Fruit fly (Drosophila melanogaster): ENCODE results near the gene CG13962.

CG13962 gene

dm6 chr2L:19795320-19796110 lies 18.8 kb downstream of the CG13962 start:
- no peak for TF ChIP-seq kay (GFP tag; ENCODE audit: borderline replicate concordance)
- TF ChIP-seq tj (GFP tag; optimal IDR thresholded peaks at IDR 0.05): no peak
- TF ChIP-seq Mnt (GFP tag; optimal IDR thresholded peaks at IDR 0.05): peak; percentile 10
- no peak for TF ChIP-seq CG7045 (GFP tag; optimal IDR thresholded peaks at IDR 0.05)
- TF ChIP-seq toe (GFP tag; optimal IDR thresholded peaks at IDR 0.05): peak; percentile 14
- TF ChIP-seq bab1 (GFP tag; optimal IDR thresholded peaks at IDR 0.05): peak; percentile 49
- no peak for TF ChIP-seq CG1620 (GFP tag; optimal IDR thresholded peaks at IDR 0.05)
- TF ChIP-seq Clk (GFP tag; optimal IDR thresholded peaks at IDR 0.05): no peak
- no peak for TF ChIP-seq cnc (optimal IDR thresholded peaks at IDR 0.05)
- TF ChIP-seq CG5204 (GFP tag; optimal IDR thresholded peaks at IDR 0.05): no peak
- peak; percentile 49 for TF ChIP-seq Hr96 (GFP tag; optimal IDR thresholded peaks at IDR 0.05)
- peak; percentile 39 for TF ChIP-seq CG14711 (tag; optimal IDR thresholded peaks at IDR 0.05)
- TF ChIP-seq CG33017 (tag; optimal IDR thresholded peaks at IDR 0.05): no peak

- TF ChIP-seq CG14711 (tag; optimal IDR thresholded peaks at IDR 0.05) (peak; percentile 8), Mnt (GFP tag; optimal IDR thresholded peaks at IDR 0.05) (peak; percentile 9), Clk (GFP tag; optimal IDR thresholded peaks at IDR 0.05) (no peak), tj (GFP tag; optimal IDR thresholded peaks at IDR 0.05) (peak; percentile 16), pad (GFP tag; optimal IDR thresholded peaks at IDR 0.05) (peak; percentile 53)
Measured at dm6 chr2L:19791321-19792281, 22.7 kb downstream of the CG13962 start, which contains the start of the genes CdGAPr and CG10466. Gene CdGAPr (minus strand): TSS chr2L:19791882. Gene CG10466 (plus strand): TSS chr2L:19792104.

- TF ChIP-seq tj (GFP tag; optimal IDR thresholded peaks at IDR 0.05) (no peak), CG7045 (GFP tag; optimal IDR thresholded peaks at IDR 0.05) (no peak), cic (GFP tag; optimal IDR thresholded peaks at IDR 0.05) (no peak), Hr96 (GFP tag; optimal IDR thresholded peaks at IDR 0.05) (no peak), pad (GFP tag; optimal IDR thresholded peaks at IDR 0.05) (no peak), CG33017 (tag; optimal IDR thresholded peaks at IDR 0.05) (no peak), CG1620 (GFP tag; optimal IDR thresholded peaks at IDR 0.05) (no peak), Crg-1 (GFP tag; optimal IDR thresholded peaks at IDR 0.05) (no peak), cnc (optimal IDR thresholded peaks at IDR 0.05) (no peak), CG7101 (tag; optimal IDR thresholded peaks at IDR 0.05) (no peak), CG12768 (GFP tag; optimal IDR thresholded peaks at IDR 0.05) (no peak), Mnt (GFP tag; optimal IDR thresholded peaks at IDR 0.05) (no peak), toe (GFP tag; optimal IDR thresholded peaks at IDR 0.05) (no peak), Clk (GFP tag; optimal IDR thresholded peaks at IDR 0.05) (no peak), kay (GFP tag; ENCODE audit: borderline replicate concordance) (no peak), CG14711 (tag; optimal IDR thresholded peaks at IDR 0.05) (no peak), CG5204 (GFP tag; optimal IDR thresholded peaks at IDR 0.05) (no peak), CG11617 (GFP tag; optimal IDR thresholded peaks at IDR 0.05) (no peak), bab1 (GFP tag; optimal IDR thresholded peaks at IDR 0.05) (no peak)
Measured at dm6 chr2L:19790553-19791320, 23.6 kb downstream of the CG13962 start.

- no peak for TF ChIP-seq CG1620 (GFP tag; optimal IDR thresholded peaks at IDR 0.05)
- peak; percentile 27 for TF ChIP-seq tj (GFP tag; optimal IDR thresholded peaks at IDR 0.05)
Measured at dm6 chr2L:19788735-19789134, 25.6 kb downstream of the CG13962 start.

- TF ChIP-seq CG33017 (tag; optimal IDR thresholded peaks at IDR 0.05) (no peak), toe (GFP tag; optimal IDR thresholded peaks at IDR 0.05) (no peak), Hr96 (GFP tag; optimal IDR thresholded peaks at IDR 0.05) (no peak), Mnt (GFP tag; optimal IDR thresholded peaks at IDR 0.05) (no peak), CG1620 (GFP tag; optimal IDR thresholded peaks at IDR 0.05) (no peak), cnc (optimal IDR thresholded peaks at IDR 0.05) (no peak), CG11617 (GFP tag; optimal IDR thresholded peaks at IDR 0.05) (no peak), bab1 (GFP tag; optimal IDR thresholded peaks at IDR 0.05) (no peak), CG7045 (GFP tag; optimal IDR thresholded peaks at IDR 0.05) (no peak), CG7101 (tag; optimal IDR thresholded peaks at IDR 0.05) (no peak), Clk (GFP tag; optimal IDR thresholded peaks at IDR 0.05) (no peak), CG5204 (GFP tag; optimal IDR thresholded peaks at IDR 0.05) (no peak), cic (GFP tag; optimal IDR thresholded peaks at IDR 0.05) (no peak), tj (GFP tag; optimal IDR thresholded peaks at IDR 0.05) (no peak), Crg-1 (GFP tag; optimal IDR thresholded peaks at IDR 0.05) (no peak), CG12768 (GFP tag; optimal IDR thresholded peaks at IDR 0.05) (no peak), ovo (GFP tag; optimal IDR thresholded peaks at IDR 0.05) (no peak), kay (GFP tag; ENCODE audit: borderline replicate concordance) (no peak), pad (GFP tag; optimal IDR thresholded peaks at IDR 0.05) (no peak)
Measured at dm6 chr2L:19787930-19788329, 26.4 kb downstream of the CG13962 start.

All from whole organism, adult.